Worm (Caenorhabditis elegans): Measurements from ENCODE around the gene his-3.

DNA sequence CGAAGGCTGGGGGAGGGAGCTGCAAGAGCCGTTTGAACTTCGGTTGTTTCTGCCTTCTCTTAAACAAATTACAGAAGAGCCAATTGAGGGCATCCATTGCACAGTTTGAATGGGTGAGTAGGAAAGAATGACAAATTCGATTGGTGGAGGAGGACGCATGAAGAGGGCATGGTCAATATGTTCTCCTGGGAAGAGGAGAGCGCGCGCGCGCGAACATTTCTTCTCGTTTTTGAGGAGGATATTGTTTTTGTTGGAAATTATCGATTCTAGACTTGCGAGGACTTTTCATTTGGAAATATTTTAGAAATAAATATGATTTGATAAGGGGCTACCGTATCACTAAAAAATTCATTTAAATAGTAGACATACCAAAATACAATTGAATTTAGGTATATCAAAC is 9.0 kb upstream of the his-3 start, which contains the start of gene T10C6.7:
- TF ChIP-seq unc-39 (tag; optimal IDR thresholded peaks at IDR 0.05): no peak
- no peak for TF ChIP-seq lin-13 (tag; optimal IDR thresholded peaks at IDR 0.05)
